Worm (Caenorhabditis elegans) whole organism, midembryonic: ENCODE measurements around the gene srd-63.

ENCODE experiments used
- flt-1 ChIP-seq: fragments of 200-800 bp; sonication (Bioruptor generic); IDR thresholded peaks from 2 replicates; pipeline ENCODE4 v1.3.6; 2022; ENCODE audit warnings: missing genetic modification characterization, missing compliant biosample characterization
- klf-2 ChIP-seq: fragments of 200-800 bp; sonication (Bioruptor generic); conservative IDR thresholded peaks from 2 replicates; pipeline ENCODE4 v1.3.6; 2022; ENCODE audit warnings: missing genetic modification reagents, missing genetic modification characterization, missing compliant biosample characterization
- med-1 ChIP-seq: sonication (generic microtip); optimal IDR thresholded peaks from 2 replicates; lab custom pipeline; 2017; ENCODE audit warnings: missing genetic modification characterization, mild to moderate bottlenecking, missing compliant biosample characterization, antibody characterized with exemption, missing genetic modification reagents; ENCODE audit not compliant: insufficient read depth
- tab-1 ChIP-seq: fragments of 200-800 bp; sonication (Bioruptor generic); IDR thresholded peaks from 2 replicates; pipeline ENCODE4 v1.3.6; 2022; ENCODE audit warnings: missing genetic modification characterization, missing compliant biosample characterization
- ztf-23 ChIP-seq: fragments of 200-800 bp; sonication (Bioruptor generic); IDR thresholded peaks from 2 replicates; pipeline ENCODE4 v1.3.6; 2022; ENCODE audit warnings: missing genetic modification reagents, missing genetic modification characterization, missing compliant biosample characterization
- ztf-29 ChIP-seq: fragments of 200-800 bp; sonication (Bioruptor generic); IDR thresholded peaks from 2 replicates; pipeline ENCODE4 v1.3.6; 2022; ENCODE audit warnings: missing genetic modification reagents, missing genetic modification characterization, missing compliant biosample characterization

DNA sequence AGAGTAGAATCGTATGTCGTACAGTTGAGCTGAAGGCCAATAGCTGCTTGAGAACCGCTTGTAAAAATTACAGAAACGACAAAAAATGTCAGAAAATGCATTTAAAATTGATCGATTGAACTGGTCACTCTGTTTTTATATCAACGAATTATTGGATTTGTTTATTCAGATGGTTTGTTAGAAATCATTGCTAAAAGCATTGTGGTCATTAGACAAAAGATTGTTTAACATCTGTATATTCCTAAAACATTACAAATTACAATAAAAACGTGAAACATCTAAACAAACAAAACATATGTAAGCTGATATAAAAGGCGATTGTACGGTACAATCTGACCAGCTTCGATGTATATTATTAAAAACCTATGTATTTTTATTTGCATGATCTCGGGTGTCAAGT lies 41.9 kb upstream of the srd-63 start, which contains the start of the genes F26D2.13 and F26D2.14:
- no peak for TF ChIP-seq ztf-23 (GFP tag; lab: Robert Waterston, UW)
- no peak for TF ChIP-seq klf-2 (GFP tag; lab: Robert Waterston, UW)
- TF ChIP-seq flt-1 (GFP tag; lab: Robert Waterston, UW) = no peak
- no peak for TF ChIP-seq med-1 (GFP tag; lab: Kevin White, UChicago)
- no peak for TF ChIP-seq tab-1 (GFP tag; lab: Robert Waterston, UW)
- TF ChIP-seq ztf-29 (GFP tag; lab: Robert Waterston, UW) = no peak
